Worm (Caenorhabditis elegans): ENCODE data around the gene srbc-3.

srbc-3 gene

DNA sequence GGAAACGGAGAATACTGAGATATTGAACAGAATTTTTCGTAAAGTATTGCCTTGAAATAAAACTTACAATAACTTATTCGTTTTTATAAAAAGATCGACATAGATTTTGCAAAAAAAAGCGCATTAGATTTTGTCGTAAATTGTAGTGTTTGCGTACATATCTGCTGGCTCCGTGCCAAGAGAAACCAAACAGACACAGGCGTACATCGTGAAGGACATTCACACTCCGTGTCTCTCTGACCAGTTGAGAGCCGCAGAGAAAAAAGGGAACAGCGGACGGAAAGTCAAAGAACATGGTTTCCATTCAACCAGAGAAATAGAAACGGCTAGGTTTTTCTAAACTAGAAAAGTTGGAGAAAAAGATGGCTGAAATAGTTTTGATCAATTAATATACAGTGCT lies 7.0 kb downstream of the srbc-3 start, which contains the start of gene arrd-19 (continued):
- no peak for TF ChIP-seq T07F8.4 (tag; optimal IDR thresholded peaks at IDR 0.05)
- TF ChIP-seq mel-28 (tag; optimal IDR thresholded peaks at IDR 0.05; ENCODE audit: borderline replicate concordance): no peak
- no peak for TF ChIP-seq nhr-90 (tag; optimal IDR thresholded peaks at IDR 0.05)
- peak; percentile 36 for TF ChIP-seq tbp1 (GFP tag; optimal IDR thresholded peaks at IDR 0.05)
- no peak for TF ChIP-seq ztf-3 (GFP tag; optimal IDR thresholded peaks at IDR 0.05)
- TF ChIP-seq ceh-27 (GFP tag; optimal IDR thresholded peaks at IDR 0.05): peak; percentile 63
- no peak for TF ChIP-seq B0336.3 (GFP tag; IDR thresholded peaks at IDR 0.05)
- TF ChIP-seq fkh-3 (tag; optimal IDR thresholded peaks at IDR 0.05): no peak
- TF ChIP-seq sdz-38 (tag; optimal IDR thresholded peaks at IDR 0.05): no peak
- TF ChIP-seq ztf-22 (GFP tag; optimal IDR thresholded peaks at IDR 0.05): no peak
- TF ChIP-seq C06A6.2 (GFP tag; conservative IDR thresholded peaks at IDR 0.05): no peak
- TF ChIP-seq nhr-27 (tag; optimal IDR thresholded peaks at IDR 0.05): no peak
- TF ChIP-seq lsy-27 (tag; optimal IDR thresholded peaks at IDR 0.05; ENCODE audit: borderline replicate concordance, insufficient read depth): no peak
- peak; percentile 52; the same call in 1 of the 2 replicates for TF ChIP-seq hmg-20 (GFP tag; IDR thresholded peaks at IDR 0.05)
- peak; percentile 65 for TF ChIP-seq attf-5 (GFP tag; optimal IDR thresholded peaks at IDR 0.05)
- peak; percentile 97 for TF ChIP-seq dox-1 (GFP tag; IDR thresholded peaks at IDR 0.05)
- no peak for TF ChIP-seq unc-130 (GFP tag; optimal IDR thresholded peaks at IDR 0.05)
- TF ChIP-seq chd-7 (tag; optimal IDR thresholded peaks at IDR 0.05): peak; percentile 8
- TF ChIP-seq sea-2 (GFP tag; IDR thresholded peaks at IDR 0.05): no peak
- peak; percentile 47; the same call in 1 of the 2 replicates for TF ChIP-seq Y53G8AR.9 (GFP tag; conservative IDR thresholded peaks at IDR 0.05)
- TF ChIP-seq die-1 (tag; optimal IDR thresholded peaks at IDR 0.05): no peak
- TF ChIP-seq mxl-1 (tag; optimal IDR thresholded peaks at IDR 0.05): no peak
- TF ChIP-seq lin-40 (tag; optimal IDR thresholded peaks at IDR 0.05): no peak
- no peak for TF ChIP-seq T26A5.8 (tag; optimal IDR thresholded peaks at IDR 0.05)
- TF ChIP-seq efl-1 (GFP tag; optimal IDR thresholded peaks at IDR 0.05): no peak
- no peak for TF ChIP-seq ceh-91 (GFP tag; IDR thresholded peaks at IDR 0.05)
- no peak for TF ChIP-seq attf-6 (GFP tag; IDR thresholded peaks at IDR 0.05)
- TF ChIP-seq madf-3 (GFP tag; IDR thresholded peaks at IDR 0.05): no peak; the same call in 1 of the 2 replicates
- no peak for TF ChIP-seq ztf-28 (GFP tag; IDR thresholded peaks at IDR 0.05)
- TF ChIP-seq cebp-2 (GFP tag; IDR thresholded peaks at IDR 0.05): no peak
- peak; percentile 52 for TF ChIP-seq K12H6.12 (tag; optimal IDR thresholded peaks at IDR 0.05)
- no peak for TF ChIP-seq bed-2 (GFP tag; IDR thresholded peaks at IDR 0.05)
- no peak for TF ChIP-seq madf-8 (GFP tag; conservative IDR thresholded peaks at IDR 0.05)
- TF ChIP-seq ZK185.1 (tag; optimal IDR thresholded peaks at IDR 0.05; ENCODE audit: poor library complexity, severe bottlenecking): peak; percentile 51
- TF ChIP-seq F22D6.2 (tag; optimal IDR thresholded peaks at IDR 0.05): peak; percentile 69
- TF ChIP-seq aptf-3 (GFP tag; IDR thresholded peaks at IDR 0.05): no peak
- TF ChIP-seq Y79H2A.3 (GFP tag; conservative IDR thresholded peaks at IDR 0.05): no peak
- no peak for TF ChIP-seq hlh-12 (tag; optimal IDR thresholded peaks at IDR 0.05)
- no peak for TF ChIP-seq dpff-1 (tag; optimal IDR thresholded peaks at IDR 0.05)
- TF ChIP-seq F57A8.1 (GFP tag; optimal IDR thresholded peaks at IDR 0.05): no peak
- no peak for TF ChIP-seq pha-4 (tag; optimal IDR thresholded peaks at IDR 0.05)
- TF ChIP-seq F39B2.1 (GFP tag; IDR thresholded peaks at IDR 0.05): no peak
- no peak for TF ChIP-seq D2030.7 (GFP tag; IDR thresholded peaks at IDR 0.05)
- no peak for TF ChIP-seq snpc-1.1 (tag; optimal IDR thresholded peaks at IDR 0.05; ENCODE audit: insufficient read depth)
- TF ChIP-seq B0019.2 (GFP tag; conservative IDR thresholded peaks at IDR 0.05): no peak
- TF ChIP-seq F52B5.7 (tag; optimal IDR thresholded peaks at IDR 0.05): no peak
- TF ChIP-seq repo-1 (tag; optimal IDR thresholded peaks at IDR 0.05): no peak
- TF ChIP-seq ztf-25 (GFP tag; IDR thresholded peaks at IDR 0.05): no peak
- no peak for TF ChIP-seq nhr-120 (GFP tag; IDR thresholded peaks at IDR 0.05)
- TF ChIP-seq rpc-1 (optimal IDR thresholded peaks at IDR 0.05): no peak
- no peak for TF ChIP-seq rpc-1 (tag; optimal IDR thresholded peaks at IDR 0.05)
